Fruit fly (Drosophila melanogaster): ENCODE data around the gene CG10650.

CG10650 gene

dm6 chr2L:19034213-19034929 is 38.6 kb upstream of the CG10650 start, which contains the start of the genes mib2 and CG31800 (continued):
- TF ChIP-seq CG13424 (tag; optimal IDR thresholded peaks at IDR 0.05) (peak; percentile 2), croc (GFP tag; conservative IDR thresholded peaks at IDR 0.05) (no peak), CG11456 (GFP tag; IDR thresholded peaks at IDR 0.05) (no peak), CG7839 (tag; optimal IDR thresholded peaks at IDR 0.05) (no peak), az2 (GFP tag; optimal IDR thresholded peaks at IDR 0.05) (no peak), Med (GFP tag) (peak; percentile 80), klu (GFP tag; IDR thresholded peaks at IDR 0.05) (no peak), Ets97D (GFP tag; optimal IDR thresholded peaks at IDR 0.05) (peak; percentile 8), CG2875 (GFP tag; optimal IDR thresholded peaks at IDR 0.05) (no peak), E2f2 (GFP tag; IDR thresholded peaks at IDR 0.05) (no peak; the same call in 1 of the 2 replicates), CG34376 (GFP tag; optimal IDR thresholded peaks at IDR 0.05) (no peak), Max (GFP tag; optimal IDR thresholded peaks at IDR 0.05) (no peak), CG4854 (GFP tag; optimal IDR thresholded peaks at IDR 0.05) (no peak), CG4617 (GFP tag; optimal IDR thresholded peaks at IDR 0.05; ENCODE audit: borderline replicate concordance) (peak; percentile 90), CG6791 (GFP tag; IDR thresholded peaks at IDR 0.05; ENCODE audit: partially characterized antibody) (peak; percentile 85), CG1024 (GFP tag; IDR thresholded peaks at IDR 0.05) (no peak), sens-2 (GFP tag; IDR thresholded peaks at IDR 0.05) (no peak), CG3407 (GFP tag; optimal IDR thresholded peaks at IDR 0.05) (no peak), luna (GFP tag; optimal IDR thresholded peaks at IDR 0.05) (no peak), mirr (GFP tag; optimal IDR thresholded peaks at IDR 0.05) (no peak), grn (GFP tag; optimal IDR thresholded peaks at IDR 0.05) (no peak), lbe (GFP tag; optimal IDR thresholded peaks at IDR 0.05) (no peak), B-H2 (GFP tag; optimal IDR thresholded peaks at IDR 0.05) (no peak), zf30C (GFP tag; optimal IDR thresholded peaks at IDR 0.05) (no peak), Atf3 (GFP tag; optimal IDR thresholded peaks at IDR 0.05) (no peak), Dbx (GFP tag; IDR thresholded peaks at IDR 0.05) (no peak), Scr (GFP tag; IDR thresholded peaks at IDR 0.05; ENCODE audit: partially characterized antibody) (peak; percentile 85), CG30431 (GFP tag; optimal IDR thresholded peaks at IDR 0.05) (no peak), grau (tag; optimal IDR thresholded peaks at IDR 0.05) (peak; percentile 20), MESR4 (GFP tag; optimal IDR thresholded peaks at IDR 0.05) (peak; percentile 79), CG2120 (GFP tag; optimal IDR thresholded peaks at IDR 0.05) (peak; percentile 42), Bgb (GFP tag; IDR thresholded peaks at IDR 0.05; ENCODE audit: partially characterized antibody) (peak; percentile 89), CG4282 (GFP tag; optimal IDR thresholded peaks at IDR 0.05) (no peak), CG10366 (GFP tag; IDR thresholded peaks at IDR 0.05) (no peak), knrl (GFP tag; IDR thresholded peaks at IDR 0.05; ENCODE audit: partially characterized antibody) (peak; percentile 86), bab2 (GFP tag; optimal IDR thresholded peaks at IDR 0.05) (no peak), Dip2 (GFP tag; IDR thresholded peaks at IDR 0.05) (no peak), eyg (GFP tag; optimal IDR thresholded peaks at IDR 0.05) (no peak), CG16863 (GFP tag; optimal IDR thresholded peaks at IDR 0.05) (no peak), CHES-1-like (GFP tag; optimal IDR thresholded peaks at IDR 0.05) (no peak), CG12236 (GFP tag; optimal IDR thresholded peaks at IDR 0.05) (no peak), CG6813 (GFP tag; optimal IDR thresholded peaks at IDR 0.05) (no peak), CG9876 (GFP tag; optimal IDR thresholded peaks at IDR 0.05) (no peak), Drgx (GFP tag; IDR thresholded peaks at IDR 0.05) (no peak), CG33557 (GFP tag; optimal IDR thresholded peaks at IDR 0.05) (no peak), tx (GFP tag; optimal IDR thresholded peaks at IDR 0.05) (no peak), ftz-f1 (GFP tag; optimal IDR thresholded peaks at IDR 0.05) (no peak), Rx (GFP tag; IDR thresholded peaks at IDR 0.05) (no peak), CG34422 (GFP tag; IDR thresholded peaks at IDR 0.05) (no peak), phol (tag; optimal IDR thresholded peaks at IDR 0.05) (peak; percentile 5), CG9437 (GFP tag; optimal IDR thresholded peaks at IDR 0.05) (no peak)

Measured in whole organism, embryonic.